Worm (Caenorhabditis elegans) whole organism, L2 larva: ENCODE data around the gene rho-1.

Source experiments
- C34F6.9 ChIP-seq: fragments of 150-350 bp; optimal IDR thresholded peaks from 2 replicates; lab custom pipeline; 2014; ENCODE audit warnings: missing biosample characterization, missing genetic modification characterization
- F13H6.1 ChIP-seq: sonication (generic microtip); optimal IDR thresholded peaks from 2 replicates; lab custom pipeline; 2016; ENCODE audit warnings: missing genetic modification characterization, missing compliant biosample characterization
- ZK546.5 ChIP-seq: sonication (generic microtip); optimal IDR thresholded peaks from 2 replicates; lab custom pipeline; 2017; ENCODE audit warnings: missing biosample characterization, missing genetic modification characterization
- alr-1 ChIP-seq: fragments of 150-350 bp; optimal IDR thresholded peaks from 2 replicates; lab custom pipeline; 2014; ENCODE audit warnings: missing biosample characterization, missing genetic modification characterization
- aly-2 ChIP-seq: fragments of 150-350 bp; optimal IDR thresholded peaks from 2 replicates; lab custom pipeline; 2014; ENCODE audit warnings: missing biosample characterization, missing genetic modification characterization
- ama-1 ChIP-seq: fragments of 150-350 bp; optimal IDR thresholded peaks from 2 replicates; lab custom pipeline; 2018; ENCODE audit warnings: inconsistent platforms
- blmp-1 ChIP-seq: sonication (generic microtip); optimal IDR thresholded peaks from 2 replicates; lab custom pipeline; 2017; ENCODE audit warnings: missing genetic modification characterization, mild to moderate bottlenecking, missing compliant biosample characterization, antibody characterized with exemption, moderate library complexity; ENCODE audit not compliant: insufficient read depth
- ceh-16 ChIP-seq: fragments of 150-350 bp; optimal IDR thresholded peaks from 2 replicates; lab custom pipeline; 2014; ENCODE audit warnings: missing biosample characterization, missing genetic modification characterization
- ceh-82 ChIP-seq: fragments of 150-350 bp; optimal IDR thresholded peaks from 2 replicates; lab custom pipeline; 2014; ENCODE audit warnings: missing biosample characterization, missing genetic modification characterization
- crh-2 ChIP-seq: sonication (generic microtip); optimal IDR thresholded peaks from 2 replicates; lab custom pipeline; 2017; ENCODE audit warnings: missing biosample characterization, missing genetic modification characterization
- dmd-4 ChIP-seq: sonication (generic microtip); optimal IDR thresholded peaks from 2 replicates; lab custom pipeline; 2017; ENCODE audit warnings: missing biosample characterization, missing genetic modification characterization
- egl-27 ChIP-seq: sonication (generic microtip); optimal IDR thresholded peaks from 3 replicates; lab custom pipeline; 2017; ENCODE audit warnings: missing biosample characterization, missing genetic modification reagents, missing genetic modification characterization
- elt-1 ChIP-seq: fragments of 150-350 bp; optimal IDR thresholded peaks from 2 replicates; lab custom pipeline; 2014; ENCODE audit warnings: missing biosample characterization, missing genetic modification characterization
- elt-3 ChIP-seq: sonication (generic microtip); optimal IDR thresholded peaks from 2 replicates; lab custom pipeline; 2017; ENCODE audit warnings: missing biosample characterization, missing genetic modification characterization
- fos-1 ChIP-seq: fragments of 150-350 bp; optimal IDR thresholded peaks from 2 replicates; lab custom pipeline; 2014; ENCODE audit warnings: missing biosample characterization, missing genetic modification characterization
- gmeb-1 ChIP-seq: fragments of 150-350 bp; optimal IDR thresholded peaks from 2 replicates; lab custom pipeline; 2014; ENCODE audit warnings: missing biosample characterization, missing genetic modification characterization
- lin-11 ChIP-seq: fragments of 150-350 bp; sonication (generic microtip); optimal IDR thresholded peaks from 2 replicates; lab custom pipeline; 2014; ENCODE audit warnings: missing biosample characterization, missing genetic modification characterization, inconsistent platforms, mixed read lengths
- lin-13 ChIP-seq: fragments of 150-350 bp; optimal IDR thresholded peaks from 2 replicates; lab custom pipeline; 2014; ENCODE audit warnings: missing biosample characterization, missing genetic modification reagents, missing genetic modification characterization
- lin-39 ChIP-seq: fragments of 150-350 bp; optimal IDR thresholded peaks from 2 replicates; lab custom pipeline; 2014; ENCODE audit warnings: missing biosample characterization, missing genetic modification reagents, missing genetic modification characterization
- lsy-2 ChIP-seq, 2 experiments: fragments of 150-350 bp in 1 of 2; sonication (generic microtip) in 1 of 2; optimal IDR thresholded peaks; 2 replicates each; lab custom pipeline; 2014 to 2017; ENCODE audit warnings: missing biosample characterization in 2 of 2, missing genetic modification characterization in 2 of 2
- mab-5 ChIP-seq: fragments of 150-350 bp; optimal IDR thresholded peaks from 2 replicates; lab custom pipeline; 2014; ENCODE audit warnings: missing biosample characterization, missing genetic modification characterization
- mbf-1 ChIP-seq: sonication (generic microtip); optimal IDR thresholded peaks from 2 replicates; lab custom pipeline; 2017; ENCODE audit warnings: missing biosample characterization, missing genetic modification characterization
- mdl-1 ChIP-seq, 2 experiments: fragments of 150-350 bp in 1 of 2; sonication (generic microtip) in 1 of 2; optimal IDR thresholded peaks; 2 replicates each; lab custom pipeline; 2017; ENCODE audit warnings: missing biosample characterization in 2 of 2, missing genetic modification characterization in 2 of 2
- nhr-10 ChIP-seq: sonication (generic microtip); optimal IDR thresholded peaks from 2 replicates; lab custom pipeline; 2017; ENCODE audit warnings: missing biosample characterization, missing genetic modification characterization
- nhr-11 ChIP-seq: fragments of 150-350 bp; optimal IDR thresholded peaks from 2 replicates; lab custom pipeline; 2014; ENCODE audit warnings: missing biosample characterization, missing genetic modification characterization
- nhr-12 ChIP-seq: fragments of 150-350 bp; optimal IDR thresholded peaks from 2 replicates; lab custom pipeline; 2014; ENCODE audit warnings: missing biosample characterization, missing genetic modification characterization
- nhr-129 ChIP-seq: fragments of 150-350 bp; optimal IDR thresholded peaks from 2 replicates; lab custom pipeline; 2014; ENCODE audit warnings: missing biosample characterization, missing genetic modification characterization
- nhr-21 ChIP-seq: fragments of 150-350 bp; optimal IDR thresholded peaks from 2 replicates; lab custom pipeline; 2014; ENCODE audit warnings: missing biosample characterization, missing genetic modification characterization
- nhr-23 ChIP-seq: fragments of 150-350 bp; optimal IDR thresholded peaks from 2 replicates; lab custom pipeline; 2014; ENCODE audit warnings: missing biosample characterization, missing genetic modification reagents, missing genetic modification characterization
- nhr-25 ChIP-seq: fragments of 150-350 bp; sonication (generic microtip); optimal IDR thresholded peaks from 3 replicates; lab custom pipeline; 2014; ENCODE audit warnings: missing biosample characterization, missing genetic modification characterization
- nhr-6 ChIP-seq: fragments of 150-350 bp; optimal IDR thresholded peaks from 2 replicates; lab custom pipeline; 2014; ENCODE audit warnings: missing biosample characterization, missing genetic modification characterization
- nhr-77 ChIP-seq: fragments of 150-350 bp; optimal IDR thresholded peaks from 2 replicates; lab custom pipeline; 2014; ENCODE audit warnings: missing biosample characterization, missing genetic modification characterization
- peb-1 ChIP-seq: fragments of 150-350 bp; optimal IDR thresholded peaks from 2 replicates; lab custom pipeline; 2014; ENCODE audit warnings: missing biosample characterization, missing genetic modification characterization
- sem-4 ChIP-seq: fragments of 150-350 bp; optimal IDR thresholded peaks from 2 replicates; lab custom pipeline; 2014; ENCODE audit warnings: missing biosample characterization, missing genetic modification reagents, missing genetic modification characterization
- sma-3 ChIP-seq: sonication (generic microtip); optimal IDR thresholded peaks from 2 replicates; lab custom pipeline; 2016; ENCODE audit warnings: missing genetic modification reagents, missing genetic modification characterization, missing compliant biosample characterization
- sma-9 ChIP-seq, 2 experiments: fragments of 150-350 bp in 1 of 2; sonication (generic microtip) in 1 of 2; optimal IDR thresholded peaks; 2 replicates each; lab custom pipeline; 2014 to 2016; ENCODE audit warnings: missing genetic modification characterization in 2 of 2, mild to moderate bottlenecking in 1 of 2, missing biosample characterization in 1 of 2, missing compliant biosample characterization in 1 of 2, missing genetic modification reagents in 1 of 2, moderate library complexity in 1 of 2
- snpc-4 ChIP-seq: fragments of 150-350 bp; optimal IDR thresholded peaks from 2 replicates; lab custom pipeline; 2014; ENCODE audit warnings: missing biosample characterization, missing genetic modification characterization
- unc-39 ChIP-seq: fragments of 150-350 bp; optimal IDR thresholded peaks from 2 replicates; lab custom pipeline; 2014; ENCODE audit warnings: missing biosample characterization, missing genetic modification characterization
- unc-55 ChIP-seq: fragments of 150-350 bp; sonication (generic microtip); optimal IDR thresholded peaks from 3 replicates; lab custom pipeline; 2014; ENCODE audit warnings: missing biosample characterization, missing genetic modification reagents, missing genetic modification characterization
- unc-62 ChIP-seq: fragments of 150-350 bp; optimal IDR thresholded peaks from 2 replicates; lab custom pipeline; 2014; ENCODE audit warnings: missing biosample characterization, missing genetic modification reagents, missing genetic modification characterization
- zag-1 ChIP-seq: fragments of 150-350 bp; optimal IDR thresholded peaks from 2 replicates; lab custom pipeline; 2014; ENCODE audit warnings: missing biosample characterization, missing genetic modification characterization
- ztf-1 ChIP-seq: fragments of 200-800 bp; sonication (Bioruptor generic); conservative IDR thresholded peaks from 2 replicates; pipeline ENCODE4 v1.3.6; 2022; ENCODE audit warnings: missing genetic modification characterization, missing compliant biosample characterization
- ztf-11 ChIP-seq: sonication (generic microtip); optimal IDR thresholded peaks from 2 replicates; lab custom pipeline; 2017; ENCODE audit warnings: missing biosample characterization, missing genetic modification characterization
- ztf-4 ChIP-seq: fragments of 150-350 bp; optimal IDR thresholded peaks from 2 replicates; lab custom pipeline; 2014; ENCODE audit warnings: missing biosample characterization, missing genetic modification characterization

rho-1 gene

ce11 chrIV:16498031-16498442 is 9.2 kb upstream of the rho-1 start:
- TF ChIP-seq unc-62 (GFP tag; lab: Kevin White, UChicago) (peak; percentile 4), sma-9 (GFP tag; optimal IDR thresholded peaks at IDR 0.05; lab: Kevin White, UChicago) (peak; percentile 74), sma-9 (tag; optimal IDR thresholded peaks at IDR 0.05; lab: Kevin White, UChicago) (no peak), crh-2 (peak; percentile 72), unc-55 (GFP tag; lab: Kevin White, UChicago) (peak; percentile 42), nhr-25 (tag; lab: Kevin White, UChicago) (peak; percentile 54), dmd-4 (tag; lab: Kevin White, UChicago) (no peak), ama-1 (no peak), mbf-1 (tag; lab: Kevin White, UChicago) (no peak), snpc-4 (tag; lab: Kevin White, UChicago) (no peak), zag-1 (tag; lab: Kevin White, UChicago) (peak; percentile 59), ceh-16 (no peak), ztf-1 (GFP tag; lab: Robert Waterston, UW) (no peak), egl-27 (peak; percentile 31), lin-11 (no peak), lsy-2 (tag; optimal IDR thresholded peaks at IDR 0.05; lab: Kevin White, UChicago) (peak; percentile 7 to 69), gmeb-1 (tag; lab: Kevin White, UChicago) (no peak), nhr-23 (no peak), elt-3 (tag; lab: Kevin White, UChicago) (no peak), nhr-21 (tag; lab: Kevin White, UChicago) (peak; percentile 52), nhr-6 (tag; lab: Kevin White, UChicago) (peak; percentile 66), F13H6.1 (tag; lab: Kevin White, UChicago) (peak; percentile 94), ceh-82 (tag; lab: Kevin White, UChicago) (no peak), fos-1 (tag; lab: Kevin White, UChicago) (peak; percentile 44), aly-2 (no peak), nhr-10 (tag; lab: Kevin White, UChicago) (no peak), C34F6.9 (tag; lab: Kevin White, UChicago) (peak; percentile 79), lin-39 (tag; lab: Kevin White, UChicago) (no peak), ztf-11 (tag; lab: Kevin White, UChicago) (no peak), peb-1 (tag; lab: Kevin White, UChicago) (no peak), unc-39 (no peak), mab-5 (tag; lab: Kevin White, UChicago) (peak; percentile 50), mdl-1 (tag; optimal IDR thresholded peaks at IDR 0.05; lab: Kevin White, UChicago) (peak in 1 of 2 experiments; percentile 9), nhr-129 (peak; percentile 78), nhr-12 (tag; lab: Kevin White, UChicago) (no peak), sma-3 (GFP tag; lab: Kevin White, UChicago) (peak; percentile 59), nhr-11 (tag; lab: Kevin White, UChicago) (no peak), alr-1 (no peak), sem-4 (tag; lab: Kevin White, UChicago) (peak; percentile 87), elt-1 (tag; lab: Kevin White, UChicago) (no peak), lin-13 (peak; percentile 42), ztf-4 (tag; lab: Kevin White, UChicago) (peak; percentile 34), nhr-77 (tag; lab: Kevin White, UChicago) (no peak)
- TF ChIP-seq, all 48 proteins: peak for 20

ce11 chrIV:16496491-16496890 is 7.7 kb upstream of the rho-1 start:
- TF ChIP-seq ama-1 (no peak), nhr-129 (peak; percentile 76), sma-9 (GFP tag; optimal IDR thresholded peaks at IDR 0.05; lab: Kevin White, UChicago) (peak; percentile 64), sma-9 (tag; optimal IDR thresholded peaks at IDR 0.05; lab: Kevin White, UChicago) (no peak), sem-4 (tag; lab: Kevin White, UChicago) (peak; percentile 1), C34F6.9 (tag; lab: Kevin White, UChicago) (peak; percentile 37), blmp-1 (no peak), ZK546.5 (tag; lab: Kevin White, UChicago) (no peak), snpc-4 (tag; lab: Kevin White, UChicago) (no peak)
